Worm (Caenorhabditis elegans): ENCODE data around the gene nhr-119.
A peak's percentile ranks its signal among the peaks of the same experiment; 100 is the strongest.

nhr-119 gene

DNA sequence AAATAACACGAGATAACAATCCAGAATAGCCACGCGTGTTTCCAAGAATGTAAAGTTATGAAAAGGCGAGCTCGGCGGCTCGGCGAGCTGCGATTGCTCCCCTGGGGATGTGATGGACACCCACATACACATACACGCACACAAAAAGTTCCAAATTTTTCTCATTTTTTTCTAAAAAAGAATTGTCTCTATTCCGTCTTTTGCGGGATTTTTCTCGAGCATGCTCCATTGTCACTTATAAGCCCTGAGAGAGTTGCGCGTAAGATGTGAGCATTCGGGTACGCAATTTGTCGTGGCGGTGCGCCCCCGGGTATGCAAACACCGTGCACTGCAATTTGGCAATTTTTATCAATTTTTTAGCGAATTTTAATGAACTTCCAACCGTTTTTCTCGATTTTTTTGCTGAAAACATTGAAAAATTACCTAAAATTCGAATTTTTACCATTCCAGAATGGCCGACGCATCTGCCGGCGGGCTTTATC, 13.3 kb downstream of the nhr-119 start, which contains the start of the genes F08D12.12 and srpa-72 (continued):
- no peak for TF ChIP-seq nhr-179 (tag; optimal IDR thresholded peaks at IDR 0.05)
- no peak for TF ChIP-seq snpc-1.1 (tag; optimal IDR thresholded peaks at IDR 0.05; ENCODE audit: insufficient read depth)
- no peak for TF ChIP-seq Y53G8AR.9 (GFP tag; conservative IDR thresholded peaks at IDR 0.05)
- TF ChIP-seq lag-1 (GFP tag; IDR thresholded peaks at IDR 0.05): no peak
- TF ChIP-seq nhr-90 (tag; optimal IDR thresholded peaks at IDR 0.05): no peak
- peak; percentile 34; the same call in 1 of the 2 replicates for TF ChIP-seq hmg-1.2 (GFP tag; IDR thresholded peaks at IDR 0.05)
- TF ChIP-seq tbp1 (GFP tag; optimal IDR thresholded peaks at IDR 0.05): peak; percentile 30
- TF ChIP-seq mcd-1 (GFP tag; IDR thresholded peaks at IDR 0.05): peak; percentile 54
- no peak for TF ChIP-seq cebp-2 (GFP tag; IDR thresholded peaks at IDR 0.05)
- TF ChIP-seq ceh-91 (GFP tag; IDR thresholded peaks at IDR 0.05): no peak
- no peak for TF ChIP-seq ztf-6 (GFP tag; IDR thresholded peaks at IDR 0.05)
- TF ChIP-seq sdz-38 (tag; optimal IDR thresholded peaks at IDR 0.05): no peak
- TF ChIP-seq nhr-80 (tag; optimal IDR thresholded peaks at IDR 0.05): no peak
- no peak for TF ChIP-seq hlh-26 (GFP tag; conservative IDR thresholded peaks at IDR 0.05)
- TF ChIP-seq hrde-1 (tag; optimal IDR thresholded peaks at IDR 0.05; ENCODE audit: borderline replicate concordance): no peak
- no peak for TF ChIP-seq mel-28 (tag; optimal IDR thresholded peaks at IDR 0.05; ENCODE audit: borderline replicate concordance)
- TF ChIP-seq lir-1 (GFP tag; conservative IDR thresholded peaks at IDR 0.05): no peak
- TF ChIP-seq ztf-3 (GFP tag; optimal IDR thresholded peaks at IDR 0.05): no peak

ce11 chrII:2785787-2786186, 14.6 kb downstream of the nhr-119 start:
- TF ChIP-seq zfh-2 (GFP tag; conservative IDR thresholded peaks at IDR 0.05) (peak; percentile 88), egrh-3 (GFP tag; IDR thresholded peaks at IDR 0.05) (peak; percentile 86; the same call in 1 of the 2 replicates), mes-4 (tag; optimal IDR thresholded peaks at IDR 0.05) (no peak), F37B4.10 (GFP tag; IDR thresholded peaks at IDR 0.05) (0 out of 2 replicates have a peak, but pooled peaks have one; percentile 64)

DNA sequence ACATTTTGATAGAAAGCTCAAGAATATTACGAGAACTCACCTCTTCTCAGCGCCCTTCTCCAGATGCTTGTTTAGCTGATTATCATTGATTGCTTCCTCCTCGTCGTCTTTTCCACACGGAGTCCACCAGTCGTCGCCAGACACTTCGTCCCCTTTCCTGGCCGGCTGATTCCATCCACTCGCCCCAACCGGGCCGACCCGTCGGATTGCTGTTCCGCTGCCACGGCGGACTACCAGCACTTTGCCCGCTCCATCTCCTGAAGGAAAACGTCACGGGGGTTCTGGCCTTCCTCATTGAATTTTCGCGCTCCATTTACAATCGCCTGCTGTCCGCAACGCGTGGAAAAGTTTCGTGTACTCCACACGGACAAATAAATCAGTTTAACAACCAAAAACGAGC, 17.0 kb downstream of the nhr-119 start:
- TF ChIP-seq zfh-2 (GFP tag; conservative IDR thresholded peaks at IDR 0.05) (peak; percentile 73), egrh-3 (GFP tag; IDR thresholded peaks at IDR 0.05) (peak; percentile 63; the same call in 1 of the 2 replicates), mxl-1 (tag; optimal IDR thresholded peaks at IDR 0.05) (no peak)

DNA sequence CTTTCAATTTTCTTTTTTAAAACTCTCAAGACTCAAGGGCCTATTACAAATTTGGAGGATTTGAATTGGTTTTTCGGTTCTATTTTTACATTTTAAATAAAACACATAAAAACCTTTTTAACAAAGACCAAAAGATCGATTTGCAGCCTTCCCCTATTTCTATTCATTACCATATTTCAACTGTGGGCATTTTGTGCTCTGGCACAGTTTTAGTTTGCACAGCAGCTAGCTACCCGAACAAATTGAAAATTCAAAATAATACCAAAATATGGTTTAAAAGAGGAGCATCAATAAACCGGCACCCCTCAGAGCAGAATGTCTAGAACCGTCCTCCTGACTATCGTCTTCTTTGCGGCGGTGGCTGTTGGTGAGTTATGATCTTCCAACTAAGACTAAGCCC, 19.0 kb downstream of the nhr-119 start, which contains the start of gene F08D12.2:
Gene F08D12.2, plus strand, starts transcription at position 301 of the 400 bp plus-strand sequence.
- TF ChIP-seq mel-28 (tag; optimal IDR thresholded peaks at IDR 0.05; ENCODE audit: borderline replicate concordance) (no peak), fkh-3 (tag; optimal IDR thresholded peaks at IDR 0.05) (no peak), rcor-1 (GFP tag; IDR thresholded peaks at IDR 0.05) (no peak), bed-1 (GFP tag; IDR thresholded peaks at IDR 0.05) (no peak), K12H6.12 (tag; optimal IDR thresholded peaks at IDR 0.05) (no peak), F39B2.1 (GFP tag; IDR thresholded peaks at IDR 0.05) (no peak), T07F8.4 (tag; optimal IDR thresholded peaks at IDR 0.05) (no peak), nhr-80 (tag; optimal IDR thresholded peaks at IDR 0.05) (no peak), lin-54 (GFP tag; optimal IDR thresholded peaks at IDR 0.05) (no peak), dox-1 (GFP tag; IDR thresholded peaks at IDR 0.05) (no peak)

- TF ChIP-seq ceh-58 (GFP tag; IDR thresholded peaks at IDR 0.05) (no peak), zfh-2 (GFP tag; conservative IDR thresholded peaks at IDR 0.05) (peak; percentile 50)
These were observed 19.6 kb downstream of the nhr-119 start for ce11 chrII:2780804-2781203.
